Fruit fly (Drosophila melanogaster): ENCODE measurements around the gene CG8516.

The CG8516 gene

DNA sequence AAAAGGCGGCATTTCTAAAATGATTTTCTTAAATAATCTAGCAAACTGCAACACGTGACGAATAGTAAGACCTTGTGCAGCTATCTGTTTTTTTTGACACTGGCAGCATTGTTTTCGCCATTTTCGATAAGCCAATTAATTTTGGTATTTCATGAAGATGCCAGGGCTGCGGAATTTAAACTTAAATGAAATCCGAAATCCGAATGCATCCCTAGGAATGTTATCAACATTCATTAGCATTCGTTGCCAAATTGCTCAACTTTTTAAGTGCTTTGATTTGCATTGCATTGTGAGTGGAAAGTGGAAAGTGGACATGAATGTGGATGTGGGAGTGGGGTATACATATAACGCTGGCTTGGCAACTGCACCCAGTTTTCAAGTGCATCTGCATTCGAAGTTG lies 28.0 kb downstream of the CG8516 start, which contains the start of gene CG42857:
Gene CG42857 (minus strand): TSS at position 101 of the 400 bp plus-strand sequence.
- TF ChIP-seq foxo (GFP tag; optimal IDR thresholded peaks at IDR 0.05) (no peak), Rel (GFP tag; optimal IDR thresholded peaks at IDR 0.05) (no peak), Rel (tag; optimal IDR thresholded peaks at IDR 0.05) (no peak), CG32264 (GFP tag; optimal IDR thresholded peaks at IDR 0.05) (no peak), N (GFP tag; optimal IDR thresholded peaks at IDR 0.05) (no peak), woc (GFP tag; optimal IDR thresholded peaks at IDR 0.05) (no peak), ey (GFP tag; optimal IDR thresholded peaks at IDR 0.05) (no peak), CG9705 (GFP tag; optimal IDR thresholded peaks at IDR 0.05) (no peak), Vsx2 (GFP tag; optimal IDR thresholded peaks at IDR 0.05; ENCODE audit: partially characterized antibody) (no peak), br (GFP tag; optimal IDR thresholded peaks at IDR 0.05) (no peak)

DNA sequence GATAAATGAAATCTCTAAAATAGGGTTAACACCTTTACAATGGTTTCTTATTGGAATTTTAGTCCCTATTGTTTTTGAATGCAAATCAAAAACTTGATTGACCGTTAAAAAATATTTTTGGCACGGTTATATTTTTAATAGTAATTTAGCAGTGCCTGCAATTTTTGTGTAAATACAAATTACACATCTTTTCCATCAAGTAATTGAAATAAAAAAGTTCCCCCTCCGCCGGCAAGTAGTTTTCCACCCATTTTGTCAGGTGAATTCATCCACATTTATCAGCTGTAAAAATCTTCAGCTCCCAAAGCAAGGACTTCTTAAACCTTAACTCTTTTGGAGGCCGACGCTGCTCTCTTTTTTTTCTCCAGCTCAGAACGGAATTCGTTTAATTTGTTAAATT lies 30.6 kb downstream of the CG8516 start, which contains the start of gene CG34302:
Gene CG34302 (minus strand): TSS at position 101 of the 400 bp plus-strand sequence.
- TF ChIP-seq Mio (GFP tag; optimal IDR thresholded peaks at IDR 0.05) (no peak), Sp1 (GFP tag; optimal IDR thresholded peaks at IDR 0.05) (no peak), jim (GFP tag; optimal IDR thresholded peaks at IDR 0.05) (no peak), tai (GFP tag; optimal IDR thresholded peaks at IDR 0.05) (no peak)

Data from whole organism, wandering third instar larva.